Fruit fly (Drosophila melanogaster) whole organism, larva: ENCODE measurements around the gene Cht6.

Experiments used
- noc ChIP-seq: fragments of 200-800 bp; sonication (Bioruptor generic); optimal IDR thresholded peaks from 3 replicates; lab custom pipeline; 2019; ENCODE audit warnings: missing biosample characterization, mild to moderate bottlenecking, missing genetic modification characterization, moderate library complexity

Gene Cht6

dm6 chrX:10086095-10086888, 69.6 kb downstream of the Cht6 start, which contains the start of the genes Naxe and RhoU:
Naxe (minus strand) TSS chrX:10086171.
RhoU (plus strand) TSS chrX:10086527.
- no peak for TF ChIP-seq noc (tag; lab: Kevin White, UChicago)

dm6 chrX:10088023-10088913, 71.6 kb downstream of the Cht6 start:
- peak; percentile 31 for TF ChIP-seq noc (tag; lab: Kevin White, UChicago)

DNA sequence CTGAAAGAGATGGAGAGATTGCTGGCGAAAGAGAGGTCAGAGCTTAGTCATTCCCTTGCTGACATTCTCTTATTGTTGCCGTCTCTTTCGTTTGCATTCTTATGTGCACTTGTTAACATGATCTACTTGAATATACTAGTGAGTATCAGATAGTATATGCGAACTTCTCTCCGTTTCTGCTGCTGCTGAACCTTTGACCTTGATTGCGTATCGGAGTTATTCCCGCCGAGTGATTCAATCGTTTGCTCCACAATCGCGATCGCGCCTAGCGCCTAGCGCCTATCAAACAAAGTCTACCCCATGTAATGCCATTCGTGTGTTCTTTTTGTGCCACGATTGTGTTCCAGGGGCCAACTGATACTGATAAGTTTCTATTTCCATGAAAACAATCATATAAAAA, 72.5 kb downstream of the Cht6 start:
- TF ChIP-seq noc (tag; lab: Kevin White, UChicago), result no peak

- no peak for TF ChIP-seq noc (tag; lab: Kevin White, UChicago)
Observed at dm6 chrX:10092796-10093195, 76.2 kb downstream of the Cht6 start.
